Fruit fly (Drosophila melanogaster) whole organism, embryonic: Measurements from ENCODE around the gene CG13127.

Experiments used
- Adf1 ChIP-seq: fragments of 200-800 bp; sonication (Bioruptor generic); IDR thresholded peaks from 2 replicates; pipeline ENCODE4 v1.3.6; 2022; ENCODE audit warnings: missing biosample characterization, missing genetic modification characterization
- CG10147 ChIP-seq: fragments of 200-800 bp; sonication (Bioruptor generic); optimal IDR thresholded peaks from 2 replicates; lab custom pipeline; 2019; ENCODE audit warnings: missing biosample characterization, mild to moderate bottlenecking, missing genetic modification characterization, moderate library complexity
- CG1024 ChIP-seq: fragments of 200-800 bp; sonication (Bioruptor generic); IDR thresholded peaks from 2 replicates; pipeline ENCODE4 v1.3.6; 2022; ENCODE audit warnings: missing biosample characterization, missing genetic modification characterization
- CG12299 ChIP-seq: fragments of 200-800 bp; sonication (Bioruptor generic); optimal IDR thresholded peaks from 2 replicates; lab custom pipeline; 2018; ENCODE audit warnings: missing biosample characterization, mild to moderate bottlenecking, missing genetic modification characterization
- CG13424 ChIP-seq: fragments of 200-800 bp; sonication (Bioruptor generic); optimal IDR thresholded peaks from 2 replicates; lab custom pipeline; 2019; ENCODE audit warnings: missing biosample characterization, mild to moderate bottlenecking, missing genetic modification characterization, moderate library complexity
- CG17829 ChIP-seq: fragments of 200-800 bp; optimal IDR thresholded peaks from 2 replicates; lab custom pipeline; 2019; ENCODE audit warnings: missing biosample characterization, mild to moderate bottlenecking, missing genetic modification characterization, moderate library complexity
- CG18262 ChIP-seq: fragments of 200-800 bp; optimal IDR thresholded peaks from 3 replicates; lab custom pipeline; 2019; ENCODE audit warnings: missing biosample characterization, mild to moderate bottlenecking, missing genetic modification characterization, moderate library complexity
- CG2120 ChIP-seq: fragments of 200-800 bp; sonication (Bioruptor generic); optimal IDR thresholded peaks from 3 replicates; lab custom pipeline; 2016; ENCODE audit warnings: missing biosample characterization, missing genetic modification characterization
- CG2199 ChIP-seq: fragments of 200-800 bp; sonication (Bioruptor generic); IDR thresholded peaks from 3 replicates; pipeline ENCODE4 v1.3.6; 2022; ENCODE audit warnings: missing biosample characterization, missing genetic modification characterization
- CG30403 ChIP-seq: fragments of 200-800 bp; sonication (Bioruptor generic); optimal IDR thresholded peaks from 3 replicates; lab custom pipeline; 2016; ENCODE audit warnings: missing biosample characterization, missing genetic modification characterization
- CG31224 ChIP-seq: fragments of 200-800 bp; sonication (Bioruptor generic); IDR thresholded peaks from 2 replicates; pipeline ENCODE4 v1.3.6; 2022; ENCODE audit warnings: missing biosample characterization, missing genetic modification characterization
- CG31388 ChIP-seq: fragments of 200-800 bp; sonication (Bioruptor generic); optimal IDR thresholded peaks from 2 replicates; lab custom pipeline; 2016; ENCODE audit warnings: missing biosample characterization, missing genetic modification characterization
- CG4404 ChIP-seq: fragments of 200-800 bp; sonication (Bioruptor generic); IDR thresholded peaks from 2 replicates; pipeline ENCODE4 v1.3.6; 2022; ENCODE audit warnings: missing biosample characterization, missing genetic modification characterization
- CG4707 ChIP-seq: fragments of 200-800 bp; sonication (Bioruptor generic); optimal IDR thresholded peaks from 2 replicates; lab custom pipeline; 2018; ENCODE audit warnings: missing biosample characterization, mild to moderate bottlenecking, missing genetic modification characterization, moderate library complexity
- CG7745 ChIP-seq: fragments of 200-800 bp; sonication (Bioruptor generic); optimal IDR thresholded peaks from 2 replicates; lab custom pipeline; 2018; ENCODE audit warnings: missing biosample characterization, mild to moderate bottlenecking, missing genetic modification characterization, moderate library complexity
- CG7839 ChIP-seq: fragments of 200-800 bp; sonication (Bioruptor generic); optimal IDR thresholded peaks from 3 replicates; lab custom pipeline; 2018; ENCODE audit warnings: missing biosample characterization, mild to moderate bottlenecking, missing genetic modification characterization, moderate library complexity
- CG8281 ChIP-seq: fragments of 200-800 bp; sonication (Bioruptor generic); optimal IDR thresholded peaks from 2 replicates; lab custom pipeline; 2018; ENCODE audit warnings: missing biosample characterization, mild to moderate bottlenecking, missing genetic modification characterization, moderate library complexity
- CG9215 ChIP-seq: fragments of 200-800 bp; sonication (Bioruptor generic); IDR thresholded peaks from 2 replicates; pipeline ENCODE4 v1.3.6; 2022; ENCODE audit warnings: missing biosample characterization, missing genetic modification characterization
- CG9797 ChIP-seq: fragments of 200-800 bp; sonication (Bioruptor generic); optimal IDR thresholded peaks from 3 replicates; lab custom pipeline; 2018; ENCODE audit warnings: missing biosample characterization, mild to moderate bottlenecking, missing genetic modification characterization
- CkIIα-i1 ChIP-seq: fragments of 200-800 bp; sonication (Bioruptor generic); IDR thresholded peaks from 2 replicates; pipeline ENCODE4 v1.3.6; 2022; ENCODE audit warnings: missing biosample characterization, missing genetic modification characterization
- CoRest ChIP-seq: fragments of 200-800 bp; sonication (Bioruptor generic); optimal IDR thresholded peaks from 3 replicates; lab custom pipeline; 2018; ENCODE audit warnings: missing biosample characterization, mild to moderate bottlenecking, missing genetic modification characterization, moderate library complexity
- Dad ChIP-seq: fragments of 200-800 bp; sonication (Bioruptor generic); optimal IDR thresholded peaks from 3 replicates; lab custom pipeline; 2016; ENCODE audit warnings: missing biosample characterization, missing genetic modification characterization
- Deaf1 ChIP-seq: fragments of 200-800 bp; optimal IDR thresholded peaks from 3 replicates; lab custom pipeline; 2019; ENCODE audit warnings: missing biosample characterization, mild to moderate bottlenecking, missing genetic modification characterization, moderate library complexity
- Ets65A ChIP-seq: fragments of 200-800 bp; sonication (Bioruptor generic); peaks from one replicate; lab custom pipeline; 2016; ENCODE audit warnings: missing biosample characterization, missing genetic modification characterization
- GATAe ChIP-seq: fragments of 200-800 bp; sonication (Bioruptor generic); conservative IDR thresholded peaks from 2 replicates; pipeline ENCODE4 v1.3.6; 2022; ENCODE audit warnings: missing biosample characterization, missing genetic modification characterization
- HLHmδ ChIP-seq: fragments of 200-800 bp; sonication (Bioruptor generic); optimal IDR thresholded peaks from 2 replicates; lab custom pipeline; 2018; ENCODE audit warnings: missing biosample characterization, mild to moderate bottlenecking, missing genetic modification characterization, moderate library complexity
- Hey ChIP-seq: fragments of 200-800 bp; sonication (Bioruptor generic); optimal IDR thresholded peaks from 3 replicates; lab custom pipeline; 2018; ENCODE audit warnings: missing biosample characterization, mild to moderate bottlenecking, missing genetic modification characterization
- Mad ChIP-seq: fragments of 200-800 bp; sonication (Bioruptor generic); optimal IDR thresholded peaks from 2 replicates; lab custom pipeline; 2016; ENCODE audit warnings: missing biosample characterization, missing genetic modification characterization
- Optix ChIP-seq: fragments of 200-800 bp; sonication (Bioruptor generic); IDR thresholded peaks from 3 replicates; pipeline ENCODE4 v1.3.6; 2022; ENCODE audit warnings: missing biosample characterization, missing genetic modification characterization
- Ravus ChIP-seq: fragments of 200-800 bp; sonication (Bioruptor generic); IDR thresholded peaks from 2 replicates; pipeline ENCODE4 v1.3.6; 2022; ENCODE audit warnings: missing biosample characterization, missing genetic modification characterization
- Scr ChIP-seq: fragments of 200-800 bp; sonication (Bioruptor generic); IDR thresholded peaks from 2 replicates; pipeline ENCODE4 v1.3.6; 2022; ENCODE audit warnings: missing biosample characterization, missing genetic modification characterization; ENCODE audit not compliant: partially characterized antibody
- Tbp ChIP-seq: fragments of >200 bp; optimal IDR thresholded peaks from 2 replicates; lab custom pipeline; 2018; ENCODE audit warnings: missing biosample characterization, missing genetic modification characterization
- ac ChIP-seq: fragments of 200-800 bp; sonication (Bioruptor generic); optimal IDR thresholded peaks from 3 replicates; lab custom pipeline; 2017; ENCODE audit warnings: missing biosample characterization, mild to moderate bottlenecking, missing genetic modification characterization
- ash1 ChIP-seq: fragments of 200-800 bp; sonication (Bioruptor generic); optimal IDR thresholded peaks from 2 replicates; lab custom pipeline; 2018; ENCODE audit warnings: missing biosample characterization, mild to moderate bottlenecking, missing genetic modification characterization
- chinmo ChIP-seq: fragments of 200-800 bp; sonication (Bioruptor generic); IDR thresholded peaks from 4 replicates; pipeline ENCODE4 v1.3.6; 2022; ENCODE audit warnings: missing biosample characterization, missing genetic modification characterization; ENCODE audit not compliant: partially characterized antibody
- ci ChIP-seq: fragments of 200-800 bp; sonication (Bioruptor generic); IDR thresholded peaks from 3 replicates; pipeline ENCODE4 v1.3.6; 2022; ENCODE audit warnings: missing biosample characterization, missing genetic modification characterization
- dimm ChIP-seq: fragments of 200-800 bp; sonication (Bioruptor generic); IDR thresholded peaks from 2 replicates; pipeline ENCODE4 v1.3.6; 2022; ENCODE audit warnings: missing biosample characterization, missing genetic modification characterization
- gro ChIP-seq: fragments of 200-800 bp; sonication (Bioruptor generic); optimal IDR thresholded peaks from 2 replicates; lab custom pipeline; 2016; ENCODE audit warnings: missing biosample characterization, missing genetic modification characterization
- hbn ChIP-seq: fragments of 200-800 bp; sonication (Bioruptor generic); IDR thresholded peaks from 2 replicates; pipeline ENCODE4 v1.3.6; 2022; ENCODE audit warnings: missing biosample characterization, missing genetic modification characterization; ENCODE audit not compliant: partially characterized antibody
- hkb ChIP-seq, 2 experiments: fragments of 200-800 bp in 1 of 2; fragments of >200 bp in 1 of 2; sonication (Bioruptor generic) in 1 of 2; IDR thresholded peaks in 1 of 2; optimal IDR thresholded peaks in 1 of 2; 2 replicates each; pipeline versions ENCODE4 v1.3.6 to Lab custom; 2017 to 2022; ENCODE audit warnings: missing biosample characterization in 1 of 2, missing genetic modification characterization in 1 of 2
- ken ChIP-seq: fragments of 200-800 bp; sonication (Bioruptor generic); IDR thresholded peaks from 3 replicates; pipeline ENCODE4 v1.3.6; 2022; ENCODE audit warnings: missing biosample characterization, missing genetic modification characterization
- luna ChIP-seq: fragments of 200-800 bp; sonication (Bioruptor generic); optimal IDR thresholded peaks from 2 replicates; lab custom pipeline; 2016; ENCODE audit warnings: missing biosample characterization, missing genetic modification characterization
- mam ChIP-seq: fragments of 200-800 bp; sonication (Bioruptor generic); optimal IDR thresholded peaks from 3 replicates; lab custom pipeline; 2016; ENCODE audit warnings: missing biosample characterization, missing genetic modification characterization
- mld ChIP-seq: fragments of 200-800 bp; sonication (Bioruptor generic); IDR thresholded peaks from 3 replicates; pipeline ENCODE4 v1.3.6; 2022; ENCODE audit warnings: missing biosample characterization, missing genetic modification characterization; ENCODE audit not compliant: partially characterized antibody
- nerfin-2 ChIP-seq: fragments of 200-800 bp; sonication (Bioruptor generic); IDR thresholded peaks from 2 replicates; pipeline ENCODE4 v1.3.6; 2022; ENCODE audit warnings: missing biosample characterization, missing genetic modification characterization; ENCODE audit not compliant: partially characterized antibody
- psq ChIP-seq: fragments of 200-800 bp; sonication (Bioruptor generic); optimal IDR thresholded peaks from 2 replicates; lab custom pipeline; 2017; ENCODE audit warnings: missing biosample characterization, missing genetic modification characterization
- slou ChIP-seq: fragments of 200-800 bp; sonication (Bioruptor generic); optimal IDR thresholded peaks from 3 replicates; lab custom pipeline; 2016; ENCODE audit warnings: missing biosample characterization, missing genetic modification characterization
- sob ChIP-seq: fragments of 200-800 bp; sonication (Bioruptor generic); IDR thresholded peaks from 2 replicates; pipeline ENCODE4 v1.3.6; 2022; ENCODE audit warnings: missing biosample characterization, missing genetic modification characterization
- ttk ChIP-seq: fragments of 200-800 bp; sonication (Bioruptor generic); IDR thresholded peaks from 2 replicates; pipeline ENCODE4 v2.1.2; 2022; ENCODE audit warnings: missing biosample characterization, missing genetic modification characterization
- unc-4 ChIP-seq: fragments of 200-800 bp; sonication (Bioruptor generic); IDR thresholded peaks from 2 replicates; pipeline ENCODE4 v1.3.6; 2022; ENCODE audit warnings: missing biosample characterization, missing genetic modification characterization; ENCODE audit not compliant: partially characterized antibody
- yki ChIP-seq: fragments of >200 bp; optimal IDR thresholded peaks from 3 replicates; lab custom pipeline; 2018

The CG13127 gene

dm6 chr2L:10004574-10004973 is 21.9 kb upstream of the CG13127 start (continued):
- TF ChIP-seq CG31388 (GFP tag; lab: Kevin White, UChicago) (no peak), hbn (GFP tag; lab: Robert Waterston, UW) (peak; percentile 39; the same call in 1 of the 2 replicates), ttk (GFP tag; lab: Robert Waterston, UW) (no peak), Ravus (no peak), gro (GFP tag; lab: Kevin White, UChicago) (no peak), Optix (no peak), CG31224 (GFP tag; lab: Robert Waterston, UW) (no peak), CG9797 (GFP tag; lab: Kevin White, UChicago) (no peak), CG17829 (tag; lab: Kevin White, UChicago) (no peak), dimm (GFP tag; lab: Robert Waterston, UW) (no peak), CG1024 (GFP tag; lab: Robert Waterston, UW) (no peak), CG10147 (GFP tag; lab: Kevin White, UChicago) (no peak), mam (GFP tag; lab: Kevin White, UChicago) (no peak), sob (GFP tag; lab: Robert Waterston, UW) (no peak), Dad (GFP tag; lab: Kevin White, UChicago) (no peak), CG2199 (GFP tag; lab: Robert Waterston, UW) (0 out of 3 replicates have a peak, but pooled peaks have one; percentile 45), CG9215 (GFP tag; lab: Robert Waterston, UW) (no peak), ash1 (GFP tag; lab: Kevin White, UChicago) (no peak), CG30403 (no peak), CkIIα-i1 (GFP tag; lab: Robert Waterston, UW) (no peak), psq (GFP tag; lab: Kevin White, UChicago) (no peak), CG4404 (no peak), nerfin-2 (GFP tag; lab: Robert Waterston, UW) (no peak), ken (GFP tag; lab: Robert Waterston, UW) (no peak), CG12299 (tag; lab: Kevin White, UChicago) (no peak), CG4707 (GFP tag; lab: Kevin White, UChicago) (no peak), CoRest (no peak), luna (GFP tag; lab: Kevin White, UChicago) (no peak), CG2120 (GFP tag; lab: Kevin White, UChicago) (no peak), ci (GFP tag; lab: Robert Waterston, UW) (peak; percentile 73), Deaf1 (peak; percentile 38), GATAe (GFP tag; lab: Robert Waterston, UW) (no peak), CG7745 (tag; lab: Kevin White, UChicago) (no peak), CG8281 (tag; lab: Kevin White, UChicago) (no peak), CG18262 (tag; lab: Kevin White, UChicago) (no peak), unc-4 (GFP tag; lab: Robert Waterston, UW) (no peak), CG13424 (tag; lab: Kevin White, UChicago) (no peak), Mad (GFP tag; lab: Kevin White, UChicago) (no peak), mld (GFP tag; lab: Robert Waterston, UW) (peak; percentile 38; the same call in 1 of the 3 replicates), ac (GFP tag; lab: Kevin White, UChicago) (no peak), chinmo (GFP tag; lab: Robert Waterston, UW) (0 out of 4 replicates have a peak, but pooled peaks have one; percentile 11), HLHmδ (peak; percentile 67), Scr (GFP tag; lab: Robert Waterston, UW) (peak; percentile 17; the same call in 1 of the 2 replicates), hkb (optimal IDR thresholded peaks at IDR 0.05; lab: Kevin White, UChicago) (no peak), hkb (GFP tag; IDR thresholded peaks at IDR 0.05; lab: Robert Waterston, UW) (no peak), slou (GFP tag; lab: Kevin White, UChicago) (no peak), Tbp (GFP tag; lab: Kevin White, UChicago) (no peak), Adf1 (peak; percentile 97), Hey (tag; lab: Kevin White, UChicago) (no peak), CG7839 (tag; lab: Kevin White, UChicago) (no peak), yki (no peak), Ets65A (GFP tag; lab: Kevin White, UChicago) (peak; percentile 58)
